Worm (Caenorhabditis elegans) whole organism, L4/young adult: ENCODE results near the gene F02A9.1.

ENCODE experiments used
- W03F9.2 ChIP-seq: fragments of 150-350 bp; optimal IDR thresholded peaks from 2 replicates; lab custom pipeline; 2014; ENCODE audit warnings: missing biosample characterization, missing genetic modification characterization
- dao-5 ChIP-seq: sonication (generic microtip); optimal IDR thresholded peaks from 2 replicates; lab custom pipeline; 2016; ENCODE audit warnings: missing genotype, missing genetic modification characterization, moderate library complexity, missing compliant biosample characterization

DNA sequence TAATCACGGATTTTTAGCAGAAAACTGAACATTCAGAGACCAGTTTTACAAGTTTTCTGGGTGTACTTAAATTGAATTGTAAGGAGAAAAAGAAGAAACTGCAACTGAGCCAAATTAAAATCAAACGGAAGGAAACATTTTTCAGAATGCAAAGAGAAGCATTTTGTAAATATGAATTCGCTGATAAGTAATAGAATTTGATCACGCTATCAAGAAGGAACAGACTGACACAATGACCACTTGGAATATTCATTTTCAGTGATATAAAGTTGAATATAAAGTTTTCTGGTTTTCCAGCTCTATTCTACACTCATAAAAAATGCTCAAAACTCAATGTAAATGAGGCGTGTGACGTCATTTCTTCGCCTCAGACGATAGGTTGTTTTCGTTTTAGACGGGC, 43.5 kb downstream of the F02A9.1 start:
- TF ChIP-seq W03F9.2 (tag; lab: Kevin White, UChicago) (no peak), dao-5 (tag; lab: Kevin White, UChicago) (no peak)
